Fruit fly (Drosophila melanogaster) whole organism, larva: Measurements from ENCODE around the gene CG8915.

Experiments used
- noc ChIP-seq: fragments of 200-800 bp; sonication (Bioruptor generic); optimal IDR thresholded peaks from 3 replicates; lab custom pipeline; 2019; ENCODE audit warnings: missing biosample characterization, mild to moderate bottlenecking, missing genetic modification characterization, moderate library complexity

CG8915 gene

DNA sequence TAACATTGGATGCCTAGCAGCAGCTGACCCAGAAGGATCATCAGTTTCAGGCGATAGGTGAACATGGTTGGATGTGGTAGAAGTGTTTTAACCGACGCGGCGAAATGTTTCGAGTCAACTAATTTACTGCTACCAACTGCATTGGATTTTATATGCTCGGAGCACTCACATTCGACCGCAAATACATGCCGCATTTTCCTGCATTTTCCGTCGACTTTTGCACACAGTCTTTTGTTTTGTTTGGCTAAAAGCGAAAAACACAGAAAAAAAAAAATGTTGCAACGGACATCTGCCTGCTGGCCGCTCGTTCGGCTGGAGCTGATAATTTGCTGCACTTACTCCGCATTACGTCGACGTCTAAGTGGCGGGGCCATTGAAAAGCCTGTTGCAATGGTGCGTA is 34.9 kb downstream of the CG8915 start, which contains the start of gene CG12995:
Gene CG12995, minus strand, starts transcription at position 101 of the 400 bp plus-strand sequence.
- TF ChIP-seq noc (tag; lab: Kevin White, UChicago): no peak

DNA sequence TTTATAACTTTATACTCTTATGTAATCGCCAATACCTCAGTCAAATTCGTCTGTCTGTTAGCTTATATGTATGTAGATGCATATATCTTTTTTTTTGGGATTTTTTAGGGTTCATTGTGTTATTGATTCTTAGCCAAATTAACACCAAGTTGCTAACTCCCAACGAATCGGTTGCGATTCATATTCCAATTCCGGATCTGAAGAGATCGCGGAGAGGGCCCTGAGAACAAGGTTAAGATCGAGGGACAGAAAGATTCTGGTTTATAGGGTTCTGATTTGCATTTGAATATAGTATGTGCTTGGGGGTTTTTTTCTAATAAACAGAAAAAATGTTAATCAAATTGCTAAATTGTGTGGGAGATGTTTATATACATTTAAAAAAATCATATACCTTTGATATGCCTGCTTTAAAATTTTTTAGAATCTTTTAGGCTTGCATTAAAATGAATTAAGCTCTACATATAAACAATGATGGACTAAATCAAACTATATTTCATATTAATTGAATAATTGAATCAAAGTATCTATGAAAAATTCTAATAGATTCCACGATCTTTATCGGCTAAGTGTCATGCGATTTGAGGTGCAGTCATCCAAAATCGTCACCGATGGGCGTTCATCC is 36.8 kb downstream of the CG8915 start, which contains the start of gene CG32563:
Gene CG32563, plus strand, starts transcription at position 572 of the 622 bp plus-strand sequence.
- TF ChIP-seq noc (tag; lab: Kevin White, UChicago): no peak

dm6 chrX:17206046-17206445 is 38.8 kb downstream of the CG8915 start, which contains the start of gene CG32564:
CG32564 (plus strand) TSS chrX:17206407.
- TF ChIP-seq noc (tag; lab: Kevin White, UChicago): no peak

dm6 chrX:17205028-17205427 is 39.8 kb downstream of the CG8915 start:
- no peak for TF ChIP-seq noc (tag; lab: Kevin White, UChicago)

dm6 chrX:17202498-17203162 is 42.2 kb downstream of the CG8915 start, which contains the start of the genes TTLL1A and CG5070:
TTLL1A (minus strand) TSS chrX:17202598.
CG5070 (plus strand) TSS chrX:17203112.
- no peak for TF ChIP-seq noc (tag; lab: Kevin White, UChicago)
